Worm (Caenorhabditis elegans) whole organism, L1 larva: ENCODE results near the gene ZK180.7.

Experiments used
- C04F5.9 ChIP-seq: sonication (generic microtip); optimal IDR thresholded peaks from 2 replicates; lab custom pipeline; 2016; ENCODE audit warnings: missing genetic modification characterization, missing compliant biosample characterization
- ama-1 ChIP-seq: fragments of 150-350 bp; optimal IDR thresholded peaks from 2 replicates; lab custom pipeline; 2014
- ceh-88 ChIP-seq: fragments of 200-800 bp; sonication (Bioruptor generic); IDR thresholded peaks from 2 replicates; pipeline ENCODE4 v1.3.6; 2022; ENCODE audit warnings: missing genetic modification characterization, missing compliant biosample characterization
- fkh-4 ChIP-seq: sonication (generic microtip); optimal IDR thresholded peaks from 2 replicates; lab custom pipeline; 2016; ENCODE audit warnings: missing compliant biosample characterization, missing genetic modification characterization, borderline replicate concordance
- lin-13 ChIP-seq: fragments of 150-350 bp; optimal IDR thresholded peaks from 2 replicates; lab custom pipeline; 2014; ENCODE audit warnings: missing biosample characterization, missing genetic modification reagents, missing genetic modification characterization
- nhr-28 ChIP-seq: fragments of 150-350 bp; optimal IDR thresholded peaks from 2 replicates; lab custom pipeline; 2014; ENCODE audit warnings: missing biosample characterization, missing genetic modification characterization

- TF ChIP-seq lin-13: no peak
- no peak for TF ChIP-seq fkh-4
- TF ChIP-seq C04F5.9: no peak
- TF ChIP-seq ceh-88: no peak
- TF ChIP-seq ama-1 (lab: Kevin White, UChicago): peak; percentile 74
- TF ChIP-seq nhr-28 (tag; lab: Kevin White, UChicago): no peak
Measured at ce11 chrIV:4446884-4447283, 43.5 kb upstream of the ZK180.7 start.
